Fruit fly (Drosophila melanogaster): ENCODE data around the gene CG42876.
A peak's percentile ranks its signal among the peaks of the same experiment; 100 is the strongest.

Gene CG42876

DNA sequence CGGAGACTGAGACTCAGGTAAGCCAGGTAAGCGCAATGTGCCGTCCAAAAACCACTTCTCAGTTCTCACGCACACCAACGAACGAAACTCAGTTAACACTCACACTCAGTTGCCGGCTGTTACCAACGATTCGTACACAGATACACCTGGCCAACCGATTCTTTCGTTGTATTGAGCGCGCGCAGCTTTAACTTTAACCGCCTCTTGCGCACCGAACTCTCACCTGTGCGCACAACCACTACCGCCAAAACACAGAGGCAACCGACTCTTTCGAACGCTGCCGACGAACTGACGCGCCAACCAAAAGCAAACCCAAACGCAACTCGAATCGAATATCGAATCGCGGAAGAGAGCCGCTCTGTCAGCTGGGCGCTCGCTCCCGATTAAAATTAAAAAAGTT, 49.5 kb downstream of the CG42876 start, which contains the start of gene Gli:
Gene Gli (minus strand): TSS at position 293 of the 400 bp plus-strand sequence.
- TF ChIP-seq cnc (optimal IDR thresholded peaks at IDR 0.05) (no peak), CG5204 (GFP tag; optimal IDR thresholded peaks at IDR 0.05) (no peak), pad (GFP tag; optimal IDR thresholded peaks at IDR 0.05) (no peak), CG1620 (GFP tag; optimal IDR thresholded peaks at IDR 0.05) (no peak), Clk (GFP tag; optimal IDR thresholded peaks at IDR 0.05) (no peak), CG33017 (tag; optimal IDR thresholded peaks at IDR 0.05) (peak; percentile 26), bab1 (GFP tag; optimal IDR thresholded peaks at IDR 0.05) (peak; percentile 28), CG14711 (tag; optimal IDR thresholded peaks at IDR 0.05) (no peak), toe (GFP tag; optimal IDR thresholded peaks at IDR 0.05) (no peak), kay (GFP tag; ENCODE audit: borderline replicate concordance) (no peak), ovo (GFP tag; optimal IDR thresholded peaks at IDR 0.05) (no peak), CG11617 (GFP tag; optimal IDR thresholded peaks at IDR 0.05) (no peak), cic (GFP tag; optimal IDR thresholded peaks at IDR 0.05) (peak; percentile 53), Hr96 (GFP tag; optimal IDR thresholded peaks at IDR 0.05) (no peak), tj (GFP tag; optimal IDR thresholded peaks at IDR 0.05) (peak; percentile 68), Crg-1 (GFP tag; optimal IDR thresholded peaks at IDR 0.05) (no peak), CG12768 (GFP tag; optimal IDR thresholded peaks at IDR 0.05) (no peak), Mnt (GFP tag; optimal IDR thresholded peaks at IDR 0.05) (peak; percentile 46), CG7101 (tag; optimal IDR thresholded peaks at IDR 0.05) (peak; percentile 22), CG7045 (GFP tag; optimal IDR thresholded peaks at IDR 0.05) (no peak)

DNA sequence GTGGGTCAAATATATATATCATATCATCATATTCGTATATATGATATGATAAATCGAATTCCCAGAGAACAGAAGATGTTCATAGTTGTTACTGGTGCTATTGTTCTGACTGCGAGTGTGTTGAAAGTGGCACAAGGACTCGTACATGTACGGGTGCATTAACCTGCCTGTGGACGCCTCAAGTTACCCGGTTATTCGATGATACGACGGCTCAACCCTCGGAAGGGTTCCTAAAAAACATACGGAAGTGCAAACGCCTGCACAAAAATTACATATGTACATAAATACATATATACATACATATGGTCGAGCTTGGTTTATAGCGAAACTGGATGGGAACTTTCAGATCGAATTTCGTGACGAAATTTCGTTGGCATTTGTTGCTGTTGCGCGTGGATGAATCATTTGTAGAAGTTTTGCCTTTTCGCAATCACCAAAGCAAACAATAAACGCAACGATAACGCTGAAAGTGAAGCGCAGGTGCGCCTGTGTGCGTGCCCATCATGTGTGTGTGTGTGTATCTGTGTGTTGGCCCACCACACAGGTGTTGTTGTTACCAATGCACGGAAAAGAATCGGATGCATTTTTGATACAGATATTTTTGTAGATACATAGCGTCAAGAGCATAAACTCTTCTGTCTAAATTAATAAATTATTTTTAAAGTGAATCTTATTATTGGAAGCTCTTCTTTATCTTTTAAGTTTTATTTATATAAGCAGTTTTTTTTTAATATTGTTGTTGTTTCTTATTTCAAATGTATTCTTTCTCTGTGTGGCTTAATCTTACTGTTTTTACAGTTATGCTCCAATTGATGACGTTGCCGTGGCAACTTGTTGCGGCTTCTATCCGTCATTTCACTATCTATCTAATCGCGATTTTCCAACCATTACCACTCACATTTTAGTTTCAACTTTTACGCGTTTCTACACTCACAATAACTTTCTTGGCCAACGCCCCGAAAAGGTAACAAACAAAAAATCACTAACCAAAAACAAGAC, 50.2 kb downstream of the CG42876 start:
- peak; percentile 31 for TF ChIP-seq Clk (GFP tag; optimal IDR thresholded peaks at IDR 0.05)
- peak; percentile 45 for TF ChIP-seq CG5204 (GFP tag; optimal IDR thresholded peaks at IDR 0.05)
- TF ChIP-seq CG7101 (tag; optimal IDR thresholded peaks at IDR 0.05) = peak; percentile 72
- TF ChIP-seq Mnt (GFP tag; optimal IDR thresholded peaks at IDR 0.05) = peak; percentile 3
- peak; percentile 8 for TF ChIP-seq CG1620 (GFP tag; optimal IDR thresholded peaks at IDR 0.05)
- no peak for TF ChIP-seq cic (GFP tag; optimal IDR thresholded peaks at IDR 0.05)
- peak; percentile 57 for TF ChIP-seq tj (GFP tag; optimal IDR thresholded peaks at IDR 0.05)
- TF ChIP-seq CG14711 (tag; optimal IDR thresholded peaks at IDR 0.05) = peak; percentile 68
- TF ChIP-seq CG7045 (GFP tag; optimal IDR thresholded peaks at IDR 0.05) = peak; percentile 73
- TF ChIP-seq cnc (optimal IDR thresholded peaks at IDR 0.05) = no peak
- TF ChIP-seq bab1 (GFP tag; optimal IDR thresholded peaks at IDR 0.05) = peak; percentile 18
- peak; percentile 53 for TF ChIP-seq CG11617 (GFP tag; optimal IDR thresholded peaks at IDR 0.05)
- TF ChIP-seq Hr96 (GFP tag; optimal IDR thresholded peaks at IDR 0.05) = peak; percentile 37
- peak; percentile 42 for TF ChIP-seq pad (GFP tag; optimal IDR thresholded peaks at IDR 0.05)
- TF ChIP-seq CG12768 (GFP tag; optimal IDR thresholded peaks at IDR 0.05) = peak; percentile 9
- TF ChIP-seq ovo (GFP tag; optimal IDR thresholded peaks at IDR 0.05) = no peak
- peak; percentile 33 for TF ChIP-seq toe (GFP tag; optimal IDR thresholded peaks at IDR 0.05)
- TF ChIP-seq Crg-1 (GFP tag; optimal IDR thresholded peaks at IDR 0.05) = no peak
- TF ChIP-seq kay (GFP tag; ENCODE audit: borderline replicate concordance) = peak; percentile 98
- peak; percentile 65 for TF ChIP-seq CG33017 (tag; optimal IDR thresholded peaks at IDR 0.05)

DNA sequence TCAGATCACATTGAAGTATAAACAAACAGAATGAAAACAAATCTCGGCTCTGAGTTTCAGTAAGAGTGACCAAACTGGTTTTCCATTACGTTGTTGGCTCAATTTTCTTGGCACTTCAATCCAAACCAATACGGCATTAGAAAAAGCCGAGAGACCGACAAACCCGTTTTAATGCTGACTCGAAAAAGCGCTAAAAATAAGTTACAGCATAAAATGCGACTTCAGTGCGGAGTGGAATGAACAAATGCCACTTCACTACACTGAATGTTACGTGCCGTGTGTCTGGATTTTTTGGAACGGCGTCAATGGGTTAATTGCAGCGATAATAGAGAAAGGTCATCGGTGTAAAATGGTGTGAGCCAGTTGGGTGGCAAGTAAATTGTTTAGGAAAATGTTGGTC, 51.3 kb downstream of the CG42876 start:
- TF ChIP-seq Clk (GFP tag; optimal IDR thresholded peaks at IDR 0.05) (no peak), CG33017 (tag; optimal IDR thresholded peaks at IDR 0.05) (no peak), Hr96 (GFP tag; optimal IDR thresholded peaks at IDR 0.05) (no peak), cnc (optimal IDR thresholded peaks at IDR 0.05) (no peak), CG1620 (GFP tag; optimal IDR thresholded peaks at IDR 0.05) (no peak), CG11617 (GFP tag; optimal IDR thresholded peaks at IDR 0.05) (no peak), bab1 (GFP tag; optimal IDR thresholded peaks at IDR 0.05) (no peak), CG14711 (tag; optimal IDR thresholded peaks at IDR 0.05) (no peak)
